Worm (Caenorhabditis elegans) whole organism, late embryonic: ENCODE results near the gene cyp-33C11.
A peak's percentile ranks its signal among the peaks of the same experiment; 100 is the strongest.

ENCODE experiments used
- C08G9.2 ChIP-seq: sonication (generic microtip); optimal IDR thresholded peaks from 2 replicates; lab custom pipeline; 2016; ENCODE audit warnings: mild to moderate bottlenecking, missing genetic modification characterization, moderate library complexity, missing compliant biosample characterization
- K09A11.1 ChIP-seq: sonication (generic microtip); optimal IDR thresholded peaks from 2 replicates; lab custom pipeline; 2017; ENCODE audit warnings: antibody characterized with exemption, mild to moderate bottlenecking, missing genetic modification characterization, missing compliant biosample characterization; ENCODE audit not compliant: insufficient read depth
- Y22D7AL.16 ChIP-seq: sonication (generic microtip); optimal IDR thresholded peaks from 2 replicates; lab custom pipeline; 2016; ENCODE audit warnings: missing genetic modification characterization, missing compliant biosample characterization
- ama-1 ChIP-seq: fragments of 150-350 bp; optimal IDR thresholded peaks from 2 replicates; lab custom pipeline; 2014
- ceh-18 ChIP-seq: sonication (generic microtip); optimal IDR thresholded peaks from 2 replicates; lab custom pipeline; 2016; ENCODE audit warnings: missing genetic modification characterization, missing compliant biosample characterization
- ceh-2 ChIP-seq: sonication (generic microtip); optimal IDR thresholded peaks from 2 replicates; lab custom pipeline; 2016; ENCODE audit warnings: missing genotype, missing genetic modification characterization, missing compliant biosample characterization
- ceh-22 ChIP-seq: sonication (generic microtip); optimal IDR thresholded peaks from 2 replicates; lab custom pipeline; 2017; ENCODE audit warnings: missing biosample characterization, missing genetic modification characterization
- ceh-30 ChIP-seq: fragments of 150-350 bp; optimal IDR thresholded peaks from 2 replicates; lab custom pipeline; 2014; ENCODE audit warnings: missing biosample characterization, missing genetic modification characterization
- ceh-34 ChIP-seq: sonication (generic microtip); optimal IDR thresholded peaks from 2 replicates; lab custom pipeline; 2016; ENCODE audit warnings: mild to moderate bottlenecking, missing genetic modification characterization, missing compliant biosample characterization
- dve-1 ChIP-seq: sonication (generic microtip); optimal IDR thresholded peaks from 2 replicates; lab custom pipeline; 2017; ENCODE audit warnings: antibody characterized with exemption, mild to moderate bottlenecking, missing genetic modification characterization, missing compliant biosample characterization
- elt-2 ChIP-seq: sonication (generic microtip); optimal IDR thresholded peaks from 2 replicates; lab custom pipeline; 2016; ENCODE audit warnings: missing genetic modification reagents, missing genetic modification characterization, missing compliant biosample characterization
- eyg-1 ChIP-seq: sonication (generic microtip); optimal IDR thresholded peaks from 2 replicates; lab custom pipeline; 2016; ENCODE audit warnings: missing genotype, missing genetic modification characterization, missing compliant biosample characterization
- fax-1 ChIP-seq: sonication (generic microtip); optimal IDR thresholded peaks from 2 replicates; lab custom pipeline; 2016; ENCODE audit warnings: missing genotype, missing genetic modification characterization, missing compliant biosample characterization
- nfya-1 ChIP-seq: sonication (generic microtip); optimal IDR thresholded peaks from 2 replicates; lab custom pipeline; 2017; ENCODE audit warnings: missing genetic modification characterization, mild to moderate bottlenecking, missing compliant biosample characterization, antibody characterized with exemption, moderate library complexity
- odd-2 ChIP-seq: sonication (generic microtip); optimal IDR thresholded peaks from 2 replicates; lab custom pipeline; 2017; ENCODE audit warnings: antibody characterized with exemption, mild to moderate bottlenecking, missing genetic modification characterization, missing compliant biosample characterization
- pag-3 ChIP-seq: sonication (generic microtip); optimal IDR thresholded peaks from 2 replicates; lab custom pipeline; 2016; ENCODE audit warnings: missing compliant biosample characterization, missing genetic modification characterization, borderline replicate concordance
- pax-1 ChIP-seq: fragments of 150-350 bp; optimal IDR thresholded peaks from 2 replicates; lab custom pipeline; 2014; ENCODE audit warnings: missing biosample characterization, missing genetic modification characterization
- pha-2 ChIP-seq: sonication (generic microtip); optimal IDR thresholded peaks from 2 replicates; lab custom pipeline; 2017; ENCODE audit warnings: mild to moderate bottlenecking, missing genetic modification characterization, missing compliant biosample characterization
- pqm-1 ChIP-seq: sonication (generic microtip); optimal IDR thresholded peaks from 2 replicates; lab custom pipeline; 2016; ENCODE audit warnings: missing genetic modification characterization, missing compliant biosample characterization
- rnt-1 ChIP-seq: sonication (generic microtip); optimal IDR thresholded peaks from 2 replicates; lab custom pipeline; 2016; ENCODE audit warnings: missing genetic modification characterization, missing compliant biosample characterization
- sdc-2 ChIP-seq: sonication (generic microtip); optimal IDR thresholded peaks from 2 replicates; lab custom pipeline; 2016; ENCODE audit warnings: missing genotype, missing genetic modification characterization, missing compliant biosample characterization
- syd-9 ChIP-seq: sonication (generic microtip); optimal IDR thresholded peaks from 2 replicates; lab custom pipeline; 2016; ENCODE audit warnings: mild to moderate bottlenecking, missing genetic modification characterization, moderate library complexity, missing compliant biosample characterization
- tbx-2 ChIP-seq: sonication (generic microtip); optimal IDR thresholded peaks from 2 replicates; lab custom pipeline; 2016; ENCODE audit warnings: missing genetic modification characterization, missing compliant biosample characterization
- unc-55 ChIP-seq: sonication (generic microtip); optimal IDR thresholded peaks from 2 replicates; lab custom pipeline; 2017; ENCODE audit warnings: missing biosample characterization, missing genetic modification reagents, missing genetic modification characterization
- unc-86 ChIP-seq: sonication (generic microtip); optimal IDR thresholded peaks from 2 replicates; lab custom pipeline; 2016; ENCODE audit warnings: missing genetic modification characterization, missing compliant biosample characterization

cyp-33C11 gene

DNA sequence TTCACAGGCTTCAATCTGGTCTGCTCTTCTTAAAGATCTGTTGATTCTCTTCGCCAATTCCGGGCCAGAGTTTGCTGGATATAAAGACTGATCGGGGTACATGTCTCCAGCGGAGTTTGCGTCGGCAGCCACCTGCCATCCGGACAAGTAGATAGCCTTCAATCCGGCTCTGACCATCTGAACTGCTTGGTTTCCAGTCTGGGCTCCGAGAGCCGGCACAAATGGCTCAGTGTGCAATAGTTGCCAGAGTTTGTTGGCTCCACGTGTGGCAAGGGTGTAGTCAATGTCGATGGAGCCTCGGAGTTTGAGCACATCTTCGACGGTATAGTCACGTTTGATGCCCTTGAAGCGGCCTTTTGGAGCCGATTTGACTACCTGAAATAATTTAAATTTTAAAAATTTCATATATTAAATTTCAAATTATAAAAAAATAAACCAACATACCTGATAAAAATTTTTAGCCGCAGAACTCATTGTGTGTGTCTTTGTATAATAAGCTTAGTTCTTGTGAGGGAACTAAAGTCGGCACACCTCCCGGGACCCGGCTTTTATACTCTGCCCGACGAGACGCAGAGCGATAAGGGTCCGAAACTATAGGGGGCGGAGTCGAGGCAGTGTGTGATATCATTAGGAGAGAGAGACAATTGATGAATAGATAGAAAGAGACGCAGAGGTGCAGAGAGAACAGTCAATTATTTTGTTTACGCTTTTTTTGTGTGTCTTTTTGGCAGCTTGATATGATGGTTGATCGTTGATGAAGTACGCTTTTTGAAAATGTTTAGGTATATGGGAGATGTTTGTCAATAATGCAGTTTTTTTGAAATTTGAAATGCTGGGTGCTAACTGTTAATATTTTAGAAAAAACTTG lies 14.9 kb upstream of the cyp-33C11 start, which contains the start of the genes icl-1 and srh-2 (continued):
- no peak for TF ChIP-seq fax-1 (tag; lab: Kevin White, UChicago)
- no peak for TF ChIP-seq ceh-34 (tag; lab: Kevin White, UChicago)

DNA sequence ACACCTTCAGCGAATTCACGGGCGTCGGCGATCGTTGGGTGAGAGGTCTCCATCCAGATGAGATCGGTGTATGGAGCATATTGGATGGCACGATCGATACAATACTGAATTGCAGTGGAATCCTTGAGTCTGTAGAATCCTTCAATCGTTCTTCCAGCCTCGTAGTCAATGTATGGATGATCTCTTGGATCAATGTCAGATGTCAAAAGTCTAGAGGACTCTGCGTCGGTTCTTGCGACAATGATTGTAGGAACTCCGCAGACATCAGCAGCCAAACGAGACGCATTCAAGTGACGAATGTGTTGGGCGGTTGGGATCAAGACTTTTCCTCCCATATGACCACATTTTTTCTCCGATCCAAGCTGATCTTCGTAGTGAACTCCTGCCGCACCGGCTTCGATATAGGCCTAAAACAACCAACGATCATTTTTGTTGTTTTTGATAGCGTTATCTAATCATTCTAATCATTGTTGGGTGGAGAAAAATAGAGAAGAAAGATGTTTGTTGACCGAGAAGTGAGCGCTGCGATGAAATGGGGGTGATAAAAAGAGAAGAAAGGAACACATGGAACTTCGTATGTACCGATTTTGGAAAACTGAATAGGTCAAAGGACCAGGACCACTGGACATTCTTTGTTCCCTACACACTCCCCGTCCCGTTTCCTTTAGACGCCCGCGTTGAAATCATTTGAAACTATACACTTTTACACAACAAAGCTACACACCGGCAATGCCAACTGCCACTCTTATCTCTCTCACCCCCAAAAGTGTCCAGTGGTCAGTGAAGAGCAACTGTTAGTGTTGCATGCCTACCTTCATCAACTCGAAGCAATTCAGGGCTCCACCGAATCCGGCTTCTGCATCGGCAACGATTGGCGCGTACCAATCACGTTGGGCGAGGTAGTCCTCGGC lies 14.0 kb upstream of the cyp-33C11 start:
- no peak for TF ChIP-seq odd-2
- peak; percentile 37 for TF ChIP-seq elt-2 (tag; lab: Kevin White, UChicago)

- TF ChIP-seq ceh-2 (tag; lab: Kevin White, UChicago) (no peak), pha-2 (tag; lab: Kevin White, UChicago) (no peak), pag-3 (tag; lab: Kevin White, UChicago) (no peak), ceh-22 (tag; lab: Kevin White, UChicago) (no peak), tbx-2 (tag; lab: Kevin White, UChicago) (no peak), unc-86 (tag; lab: Kevin White, UChicago) (no peak), Y22D7AL.16 (tag; lab: Kevin White, UChicago) (no peak), fax-1 (tag; lab: Kevin White, UChicago) (no peak)
Measured at ce11 chrV:725807-726572, 13.2 kb upstream of the cyp-33C11 start.

- TF ChIP-seq syd-9 (tag; lab: Kevin White, UChicago) (peak; percentile 21), ceh-30 (no peak)
Measured at ce11 chrV:724946-725806, 12.4 kb upstream of the cyp-33C11 start.

DNA sequence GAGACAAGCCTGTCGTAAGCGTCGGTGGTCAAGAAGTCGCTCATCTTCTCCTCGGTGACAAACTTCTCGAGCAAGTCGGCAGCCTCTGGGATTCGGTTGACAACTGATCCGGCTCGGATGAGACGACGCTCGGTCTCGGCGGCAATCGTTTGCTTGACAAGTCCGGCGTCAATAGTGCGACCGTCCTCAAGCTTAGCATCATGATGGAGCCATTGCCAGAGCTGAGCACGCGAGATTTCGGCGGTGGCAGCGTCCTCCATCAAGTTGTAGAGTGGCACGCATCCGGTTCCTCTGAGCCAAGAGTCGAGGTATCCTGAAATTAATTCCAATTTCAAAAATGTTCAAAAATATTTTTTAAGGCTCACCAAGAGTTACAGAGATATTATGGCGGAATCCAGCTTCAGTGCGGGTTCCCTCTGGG lies 11.7 kb upstream of the cyp-33C11 start:
- no peak for TF ChIP-seq elt-2 (tag; lab: Kevin White, UChicago)
- TF ChIP-seq unc-86 (tag; lab: Kevin White, UChicago): no peak
- TF ChIP-seq C08G9.2 (tag; lab: Kevin White, UChicago): no peak
- TF ChIP-seq ceh-22 (tag; lab: Kevin White, UChicago): no peak

- TF ChIP-seq pqm-1 (peak; percentile 3), K09A11.1 (no peak), ama-1 (lab: Kevin White, UChicago) (peak; percentile 26), rnt-1 (tag; lab: Kevin White, UChicago) (no peak), dve-1 (tag; lab: Kevin White, UChicago) (peak; percentile 56), elt-2 (tag; lab: Kevin White, UChicago) (peak; percentile 41), pag-3 (tag; lab: Kevin White, UChicago) (no peak), sdc-2 (tag; lab: Kevin White, UChicago) (no peak)
Measured at ce11 chrV:723895-724352, 11.1 kb upstream of the cyp-33C11 start, which contains the start of gene fbxb-72. fbxb-72 (minus strand) TSS chrV:723952.

ce11 chrV:722889-723288 lies 10.1 kb upstream of the cyp-33C11 start:
- TF ChIP-seq eyg-1: no peak
- no peak for TF ChIP-seq ceh-18 (tag; lab: Kevin White, UChicago)
- no peak for TF ChIP-seq pax-1 (tag; lab: Kevin White, UChicago)
- TF ChIP-seq ceh-22 (tag; lab: Kevin White, UChicago): no peak
- TF ChIP-seq syd-9 (tag; lab: Kevin White, UChicago): no peak
- no peak for TF ChIP-seq ceh-30
- TF ChIP-seq rnt-1 (tag; lab: Kevin White, UChicago): no peak
- no peak for TF ChIP-seq unc-55 (GFP tag; lab: Kevin White, UChicago)
- no peak for TF ChIP-seq pha-2 (tag; lab: Kevin White, UChicago)
- TF ChIP-seq nfya-1 (tag; lab: Kevin White, UChicago): no peak
